Fruit fly (Drosophila melanogaster) whole organism, prepupa: ENCODE measurements around the gene Con.

ENCODE experiments used
- CG10669 ChIP-seq: fragments of 200-800 bp; sonication (Bioruptor generic); optimal IDR thresholded peaks from 3 replicates; lab custom pipeline; 2018; ENCODE audit warnings: missing biosample characterization, mild to moderate bottlenecking, missing genetic modification characterization, moderate library complexity
- CG11762 ChIP-seq: fragments of 200-800 bp; sonication (Bioruptor generic); optimal IDR thresholded peaks from 3 replicates; lab custom pipeline; 2016; ENCODE audit warnings: missing biosample characterization, missing genetic modification characterization; ENCODE audit not compliant: insufficient read depth
- CG3032 ChIP-seq: fragments of 200-800 bp; optimal IDR thresholded peaks from 2 replicates; lab custom pipeline; 2019; ENCODE audit warnings: missing biosample characterization, mild to moderate bottlenecking, missing genetic modification characterization, moderate library complexity
- CG31627 ChIP-seq: fragments of 200-800 bp; sonication (Bioruptor generic); optimal IDR thresholded peaks from 3 replicates; lab custom pipeline; 2016; ENCODE audit warnings: missing biosample characterization, missing genetic modification characterization
- CG32006 ChIP-seq: fragments of 200-800 bp; sonication (Bioruptor generic); optimal IDR thresholded peaks from 3 replicates; lab custom pipeline; 2017; ENCODE audit warnings: missing biosample characterization, mild to moderate bottlenecking, missing genetic modification characterization
- CG3919 ChIP-seq: fragments of 200-800 bp; sonication (Bioruptor generic); optimal IDR thresholded peaks from 3 replicates; lab custom pipeline; 2016; ENCODE audit warnings: missing biosample characterization, missing genetic modification characterization
- CG4318 ChIP-seq: fragments of 200-800 bp; sonication (Bioruptor generic); optimal IDR thresholded peaks from 3 replicates; lab custom pipeline; 2017; ENCODE audit warnings: missing biosample characterization, mild to moderate bottlenecking, missing genetic modification characterization
- CG6163 ChIP-seq: fragments of 200-800 bp; sonication (Bioruptor generic); IDR thresholded peaks from 3 replicates; pipeline ENCODE4 v1.3.6; 2022; ENCODE audit warnings: missing biosample characterization, missing genetic modification characterization
- CG6276 ChIP-seq: fragments of 200-800 bp; sonication (Bioruptor generic); optimal IDR thresholded peaks from 2 replicates; lab custom pipeline; 2017; ENCODE audit warnings: missing biosample characterization, mild to moderate bottlenecking, missing genetic modification characterization
- CG6792 ChIP-seq: fragments of 200-800 bp; sonication (Bioruptor generic); optimal IDR thresholded peaks from 3 replicates; lab custom pipeline; 2016; ENCODE audit warnings: missing biosample characterization, missing genetic modification characterization
- CG6808 ChIP-seq: fragments of 200-800 bp; sonication (Bioruptor generic); optimal IDR thresholded peaks from 3 replicates; lab custom pipeline; 2017; ENCODE audit warnings: missing biosample characterization, missing genetic modification characterization, mild to moderate bottlenecking, moderate library complexity, missing genetic modification reagents
- CG8119 ChIP-seq: fragments of 200-800 bp; sonication (Bioruptor generic); IDR thresholded peaks from 3 replicates; pipeline ENCODE4 v1.3.6; 2022; ENCODE audit warnings: missing biosample characterization, missing genetic modification characterization
- CG8319 ChIP-seq: fragments of 200-800 bp; sonication (Bioruptor generic); optimal IDR thresholded peaks from 3 replicates; lab custom pipeline; 2016; ENCODE audit warnings: missing biosample characterization, missing genetic modification characterization
- CG8632 ChIP-seq: fragments of 200-800 bp; sonication (Bioruptor generic); optimal IDR thresholded peaks from 3 replicates; lab custom pipeline; 2016; ENCODE audit warnings: missing biosample characterization, missing genetic modification characterization
- Eip78C ChIP-seq: fragments of 200-800 bp; sonication (Bioruptor generic); peaks from one replicate; lab custom pipeline; 2016; ENCODE audit warnings: missing biosample characterization, missing genetic modification characterization
- Gug ChIP-seq: fragments of 200-800 bp; sonication (Bioruptor generic); IDR thresholded peaks from 2 replicates; pipeline ENCODE4 v1.3.6; 2022; ENCODE audit warnings: missing biosample characterization, missing genetic modification characterization
- Hr38 ChIP-seq: sonication (Bioruptor generic); optimal IDR thresholded peaks from 2 replicates; lab custom pipeline; 2016; ENCODE audit warnings: missing biosample characterization, missing genetic modification characterization
- Hr39 ChIP-seq: fragments of 200-800 bp; sonication (Bioruptor generic); optimal IDR thresholded peaks from 2 replicates; lab custom pipeline; 2016; ENCODE audit warnings: missing biosample characterization, missing genetic modification characterization
- Hr4 ChIP-seq: fragments of 200-800 bp; sonication (Bioruptor generic); optimal IDR thresholded peaks from 3 replicates; lab custom pipeline; 2016; ENCODE audit warnings: missing biosample characterization, missing genetic modification characterization
- Lpt ChIP-seq: fragments of 200-800 bp; sonication (Bioruptor generic); optimal IDR thresholded peaks from 3 replicates; lab custom pipeline; 2016; ENCODE audit warnings: missing biosample characterization, missing genetic modification characterization
- Smox ChIP-seq: fragments of 200-800 bp; sonication (Bioruptor generic); optimal IDR thresholded peaks from 3 replicates; lab custom pipeline; 2016; ENCODE audit warnings: missing biosample characterization, missing genetic modification characterization
- Sox14 ChIP-seq: fragments of 200-800 bp; sonication (Bioruptor generic); optimal IDR thresholded peaks from 3 replicates; lab custom pipeline; 2016; ENCODE audit warnings: missing biosample characterization, missing genetic modification characterization
- achi ChIP-seq: fragments of 200-800 bp; sonication (Bioruptor generic); optimal IDR thresholded peaks from 3 replicates; lab custom pipeline; 2016; ENCODE audit warnings: missing biosample characterization, missing genetic modification characterization
- acj6 ChIP-seq: fragments of 200-800 bp; sonication (Bioruptor generic); optimal IDR thresholded peaks from 3 replicates; lab custom pipeline; 2016; ENCODE audit warnings: missing biosample characterization, missing genetic modification characterization
- cyc ChIP-seq: fragments of 200-800 bp; sonication (Bioruptor generic); optimal IDR thresholded peaks from 3 replicates; lab custom pipeline; 2016; ENCODE audit warnings: missing biosample characterization, missing genetic modification characterization
- dac ChIP-seq: fragments of 200-800 bp; sonication (Bioruptor generic); optimal IDR thresholded peaks from 2 replicates; lab custom pipeline; 2017; ENCODE audit warnings: missing biosample characterization, mild to moderate bottlenecking, missing genetic modification characterization
- esn ChIP-seq: fragments of 200-800 bp; sonication (Bioruptor generic); optimal IDR thresholded peaks from 2 replicates; lab custom pipeline; 2016; ENCODE audit warnings: missing biosample characterization, mild to moderate bottlenecking, missing genetic modification characterization, moderate library complexity
- fd59A ChIP-seq: fragments of 200-800 bp; sonication (Bioruptor generic); optimal IDR thresholded peaks from 2 replicates; lab custom pipeline; 2017; ENCODE audit warnings: missing biosample characterization, mild to moderate bottlenecking, missing genetic modification characterization, missing genetic modification reagents
- fkh ChIP-seq: fragments of 200-800 bp; sonication (Bioruptor generic); optimal IDR thresholded peaks from 3 replicates; lab custom pipeline; 2017; ENCODE audit warnings: missing biosample characterization, mild to moderate bottlenecking, missing genetic modification characterization, moderate library complexity
- lz ChIP-seq: fragments of 200-800 bp; sonication (Bioruptor generic); optimal IDR thresholded peaks from 3 replicates; lab custom pipeline; 2016; ENCODE audit warnings: missing biosample characterization, missing genetic modification characterization
- salr ChIP-seq, 2 experiments: fragments of 200-800 bp; sonication (Bioruptor generic); optimal IDR thresholded peaks; 3 replicates each; lab custom pipeline; 2016 to 2018; ENCODE audit warnings: missing biosample characterization in 2 of 2, missing genetic modification characterization in 2 of 2, mild to moderate bottlenecking in 1 of 2
- svp ChIP-seq: fragments of 200-800 bp; sonication (Bioruptor generic); peaks from one replicate; lab custom pipeline; 2016; ENCODE audit warnings: missing biosample characterization, missing genetic modification characterization
- topi ChIP-seq: fragments of 200-800 bp; sonication (Bioruptor generic); optimal IDR thresholded peaks from 3 replicates; lab custom pipeline; 2016; ENCODE audit warnings: missing biosample characterization, missing genetic modification characterization

Con gene

dm6 chr3L:4976059-4976823, 102.6 kb downstream of the Con start (continued):
- TF ChIP-seq CG4318 (GFP tag; lab: Kevin White, UChicago) = no peak
- TF ChIP-seq Hr4 = no peak
- no peak for TF ChIP-seq salr (GFP tag; optimal IDR thresholded peaks at IDR 0.05; lab: Kevin White, UChicago)
- no peak for TF ChIP-seq CG6163
- TF ChIP-seq CG6276 (GFP tag; lab: Kevin White, UChicago) = no peak
- TF ChIP-seq topi = no peak
- no peak for TF ChIP-seq Gug (GFP tag; lab: Robert Waterston, UW)
- no peak for TF ChIP-seq CG3919
- no peak for TF ChIP-seq achi (GFP tag; lab: Kevin White, UChicago)
- TF ChIP-seq CG8319 (GFP tag; lab: Kevin White, UChicago) = no peak
- no peak for TF ChIP-seq esn
- TF ChIP-seq dac = no peak
- TF ChIP-seq Lpt (GFP tag; lab: Kevin White, UChicago) = no peak
- TF ChIP-seq CG6792 (GFP tag; lab: Kevin White, UChicago) = no peak
- no peak for TF ChIP-seq CG8632
- no peak for TF ChIP-seq CG31627
- TF ChIP-seq, all 60 proteins: peak for 5

- TF ChIP-seq achi (GFP tag; lab: Kevin White, UChicago) (no peak), fkh (GFP tag; lab: Kevin White, UChicago) (peak; percentile 48)
Observed at dm6 chr3L:4969328-4969727, 109.5 kb downstream of the Con start.

- TF ChIP-seq svp (GFP tag; lab: Kevin White, UChicago) (peak; percentile 41), CG6808 (GFP tag; lab: Kevin White, UChicago) (no peak)
- TF ChIP-seq, all 60 proteins: peak for 1
Observed at dm6 chr3L:4966749-4967148, 112.1 kb downstream of the Con start.

- TF ChIP-seq cyc (GFP tag; lab: Kevin White, UChicago) (no peak), svp (GFP tag; lab: Kevin White, UChicago) (peak; percentile 47), CG8119 (GFP tag; lab: Robert Waterston, UW) (0 out of 3 replicates have a peak, but pooled peaks have one; percentile 20), Hr39 (GFP tag; lab: Kevin White, UChicago) (peak; percentile 3), CG11762 (GFP tag; lab: Kevin White, UChicago) (no peak), CG6792 (GFP tag; lab: Kevin White, UChicago) (no peak), Eip78C (GFP tag; lab: Kevin White, UChicago) (peak; percentile 63), Smox (GFP tag; lab: Kevin White, UChicago) (peak; percentile 4), CG32006 (GFP tag; lab: Kevin White, UChicago) (peak; percentile 16), CG10669 (GFP tag; lab: Kevin White, UChicago) (no peak)
Observed at dm6 chr3L:4929781-4930180, 149.1 kb downstream of the Con start.

- no peak for TF ChIP-seq CG3032
- no peak for TF ChIP-seq fd59A
- TF ChIP-seq acj6 (GFP tag; lab: Kevin White, UChicago) = no peak
- no peak for TF ChIP-seq Eip78C (GFP tag; lab: Kevin White, UChicago)
- no peak for TF ChIP-seq cyc (GFP tag; lab: Kevin White, UChicago)
- TF ChIP-seq CG8319 (GFP tag; lab: Kevin White, UChicago) = no peak
- no peak for TF ChIP-seq achi (GFP tag; lab: Kevin White, UChicago)
Observed at dm6 chr3L:4924612-4925011, 154.2 kb downstream of the Con start.

- TF ChIP-seq svp (GFP tag; lab: Kevin White, UChicago) (peak; percentile 12), Smox (GFP tag; lab: Kevin White, UChicago) (no peak), CG31627 (no peak), Hr38 (GFP tag; lab: Kevin White, UChicago) (no peak), lz (no peak), Sox14 (GFP tag; lab: Kevin White, UChicago) (no peak)
- TF ChIP-seq, all 60 proteins: peak for 1
Observed at dm6 chr3L:4920935-4921334, 157.9 kb downstream of the Con start.
